Fruit fly (Drosophila melanogaster) whole organism, embryonic: ENCODE results near the gene Decay.
A peak's percentile ranks its signal among the peaks of the same experiment; 100 is the strongest.

ENCODE experiments used
- BEAF-32 ChIP-seq: fragments of 200-800 bp; sonication (Bioruptor generic); optimal IDR thresholded peaks from 3 replicates; lab custom pipeline; 2017; ENCODE audit warnings: missing biosample characterization, missing genetic modification characterization, mild to moderate bottlenecking, moderate library complexity, missing genetic modification reagents
- CG15073 ChIP-seq: fragments of 200-800 bp; sonication (Bioruptor generic); optimal IDR thresholded peaks from 2 replicates; lab custom pipeline; 2016; ENCODE audit warnings: missing biosample characterization, missing genetic modification characterization
- CG15601 ChIP-seq: fragments of 200-800 bp; sonication (Bioruptor generic); optimal IDR thresholded peaks from 3 replicates; lab custom pipeline; 2019; ENCODE audit warnings: missing biosample characterization, mild to moderate bottlenecking, missing genetic modification characterization, moderate library complexity
- CG18011 ChIP-seq: fragments of 200-800 bp; sonication (Bioruptor generic); optimal IDR thresholded peaks from 2 replicates; lab custom pipeline; 2017; ENCODE audit warnings: missing biosample characterization, missing genetic modification characterization, mild to moderate bottlenecking, moderate library complexity, missing genotype
- CG2129 ChIP-seq: fragments of 200-800 bp; sonication (Bioruptor generic); IDR thresholded peaks from 2 replicates; pipeline ENCODE4 v1.3.6; 2022; ENCODE audit warnings: missing biosample characterization, missing genetic modification characterization; ENCODE audit not compliant: partially characterized antibody
- CG33213 ChIP-seq: fragments of 200-800 bp; sonication (Bioruptor generic); optimal IDR thresholded peaks from 3 replicates; lab custom pipeline; 2016; ENCODE audit warnings: missing biosample characterization, missing genetic modification characterization
- CG34422 ChIP-seq: fragments of 200-800 bp; sonication (Bioruptor generic); IDR thresholded peaks from 3 replicates; pipeline ENCODE4 v1.3.6; 2022; ENCODE audit warnings: missing biosample characterization, missing genetic modification characterization
- CG4730 ChIP-seq: fragments of 200-800 bp; sonication (Bioruptor generic); IDR thresholded peaks from 2 replicates; pipeline ENCODE4 v1.3.6; 2022; ENCODE audit warnings: missing biosample characterization, missing genetic modification characterization
- CG7928 ChIP-seq: fragments of 200-800 bp; sonication (Bioruptor generic); optimal IDR thresholded peaks from 2 replicates; lab custom pipeline; 2017; ENCODE audit warnings: missing biosample characterization, mild to moderate bottlenecking, missing genetic modification characterization
- CG8281 ChIP-seq: fragments of 200-800 bp; sonication (Bioruptor generic); optimal IDR thresholded peaks from 2 replicates; lab custom pipeline; 2018; ENCODE audit warnings: missing biosample characterization, mild to moderate bottlenecking, missing genetic modification characterization, moderate library complexity
- CG8359 ChIP-seq: fragments of 200-800 bp; sonication (Bioruptor generic); optimal IDR thresholded peaks from 2 replicates; lab custom pipeline; 2017; ENCODE audit warnings: missing biosample characterization, mild to moderate bottlenecking, missing genetic modification characterization, borderline replicate concordance
- Fer3 ChIP-seq: fragments of 200-800 bp; sonication (Bioruptor generic); optimal IDR thresholded peaks from 2 replicates; lab custom pipeline; 2018; ENCODE audit warnings: missing biosample characterization, mild to moderate bottlenecking, missing genetic modification characterization, moderate library complexity
- H2.0 ChIP-seq: fragments of 200-800 bp; sonication (Bioruptor generic); IDR thresholded peaks from 2 replicates; pipeline ENCODE4 v1.3.6; 2022; ENCODE audit warnings: missing biosample characterization, missing genetic modification characterization
- HLH3B ChIP-seq: fragments of 200-800 bp; sonication (Bioruptor generic); IDR thresholded peaks from 2 replicates; pipeline ENCODE4 v1.3.6; 2022; ENCODE audit warnings: missing biosample characterization, missing genetic modification characterization
- Hand ChIP-seq: fragments of 200-800 bp; sonication (Bioruptor generic); optimal IDR thresholded peaks from 2 replicates; lab custom pipeline; 2017; ENCODE audit warnings: mild to moderate bottlenecking, missing biosample characterization, missing genetic modification reagents, missing genetic modification characterization
- Hr3 ChIP-seq: fragments of 200-800 bp; sonication (Bioruptor generic); optimal IDR thresholded peaks from 3 replicates; lab custom pipeline; 2016; ENCODE audit warnings: missing biosample characterization, missing genetic modification characterization
- Jarid2 ChIP-seq: fragments of 200-800 bp; sonication (Bioruptor generic); optimal IDR thresholded peaks from 3 replicates; lab custom pipeline; 2017; ENCODE audit warnings: mild to moderate bottlenecking, missing biosample characterization, missing genetic modification reagents, missing genetic modification characterization
- Oli ChIP-seq: fragments of 200-800 bp; sonication (Bioruptor generic); optimal IDR thresholded peaks from 2 replicates; lab custom pipeline; 2018; ENCODE audit warnings: missing biosample characterization, mild to moderate bottlenecking, missing genetic modification characterization, moderate library complexity
- Opbp ChIP-seq: fragments of 200-800 bp; sonication (Bioruptor generic); IDR thresholded peaks from 3 replicates; pipeline ENCODE4 v1.3.6; 2022; ENCODE audit warnings: missing biosample characterization, missing genetic modification characterization; ENCODE audit not compliant: partially characterized antibody
- Poxn ChIP-seq: fragments of 200-800 bp; sonication (Bioruptor generic); IDR thresholded peaks from 2 replicates; pipeline ENCODE4 v1.3.6; 2022; ENCODE audit warnings: missing biosample characterization, missing genetic modification characterization
- Six4 ChIP-seq: fragments of 200-800 bp; sonication (Bioruptor generic); optimal IDR thresholded peaks from 2 replicates; lab custom pipeline; 2016; ENCODE audit warnings: missing biosample characterization, missing genetic modification characterization
- YL-1 ChIP-seq: fragments of 200-800 bp; sonication (Bioruptor generic); optimal IDR thresholded peaks from 3 replicates; lab custom pipeline; 2017; ENCODE audit warnings: missing biosample characterization, mild to moderate bottlenecking, missing genetic modification characterization
- abd-A ChIP-seq: fragments of 200-800 bp; sonication (Bioruptor generic); optimal IDR thresholded peaks from 3 replicates; lab custom pipeline; 2019; ENCODE audit warnings: missing biosample characterization, mild to moderate bottlenecking, missing genetic modification characterization, moderate library complexity
- ac ChIP-seq: fragments of 200-800 bp; sonication (Bioruptor generic); optimal IDR thresholded peaks from 3 replicates; lab custom pipeline; 2017; ENCODE audit warnings: missing biosample characterization, mild to moderate bottlenecking, missing genetic modification characterization
- cg ChIP-seq: fragments of 200-800 bp; sonication (Bioruptor generic); optimal IDR thresholded peaks from 3 replicates; lab custom pipeline; 2019; ENCODE audit warnings: missing biosample characterization, mild to moderate bottlenecking, missing genetic modification characterization, moderate library complexity
- en ChIP-seq: fragments of 200-800 bp; sonication (Bioruptor generic); optimal IDR thresholded peaks from 2 replicates; lab custom pipeline; 2016; ENCODE audit warnings: missing biosample characterization, missing genetic modification characterization
- fru ChIP-seq: fragments of >200 bp; optimal IDR thresholded peaks from 2 replicates; lab custom pipeline; 2017
- fu2 ChIP-seq: fragments of 200-800 bp; sonication (Bioruptor generic); optimal IDR thresholded peaks from 2 replicates; lab custom pipeline; 2016; ENCODE audit warnings: missing biosample characterization, missing genetic modification characterization
- grau ChIP-seq: fragments of 200-800 bp; optimal IDR thresholded peaks from 3 replicates; lab custom pipeline; 2019; ENCODE audit warnings: missing biosample characterization, mild to moderate bottlenecking, missing genetic modification characterization, moderate library complexity
- h ChIP-seq: fragments of >200 bp; optimal IDR thresholded peaks from 2 replicates; lab custom pipeline; 2017
- kah ChIP-seq: fragments of 200-800 bp; sonication (Bioruptor generic); optimal IDR thresholded peaks from 2 replicates; lab custom pipeline; 2018; ENCODE audit warnings: missing biosample characterization, mild to moderate bottlenecking, missing genetic modification characterization
- mirr ChIP-seq: fragments of 200-800 bp; sonication (Bioruptor generic); optimal IDR thresholded peaks from 3 replicates; lab custom pipeline; 2018; ENCODE audit warnings: missing biosample characterization, mild to moderate bottlenecking, missing genetic modification characterization
- nmo ChIP-seq: fragments of 200-800 bp; sonication (Bioruptor generic); optimal IDR thresholded peaks from 2 replicates; lab custom pipeline; 2018; ENCODE audit warnings: missing biosample characterization, mild to moderate bottlenecking, missing genetic modification characterization, moderate library complexity
- scrt ChIP-seq: fragments of 200-800 bp; sonication (Bioruptor generic); optimal IDR thresholded peaks from 2 replicates; lab custom pipeline; 2018; ENCODE audit warnings: missing biosample characterization, mild to moderate bottlenecking, missing genetic modification characterization, moderate library complexity
- sens ChIP-seq: fragments of 200-800 bp; sonication (Bioruptor generic); peaks from one replicate; lab custom pipeline; 2016; ENCODE audit warnings: missing biosample characterization, missing genetic modification characterization
- tll ChIP-seq, 2 experiments: fragments of 200-800 bp in 1 of 2; fragments of >200 bp in 1 of 2; sonication (Bioruptor generic) in 1 of 2; optimal IDR thresholded peaks; 2 replicates each; lab custom pipeline; 2017 to 2019; ENCODE audit warnings: missing biosample characterization in 2 of 2, missing genetic modification characterization in 2 of 2, mild to moderate bottlenecking in 1 of 2, moderate library complexity in 1 of 2
- wek ChIP-seq: fragments of 200-800 bp; sonication (Bioruptor generic); optimal IDR thresholded peaks from 3 replicates; lab custom pipeline; 2018; ENCODE audit warnings: missing biosample characterization, mild to moderate bottlenecking, missing genetic modification characterization, moderate library complexity
- zen ChIP-seq: fragments of 200-800 bp; sonication (Bioruptor generic); optimal IDR thresholded peaks from 3 replicates; lab custom pipeline; 2018; ENCODE audit warnings: missing biosample characterization, mild to moderate bottlenecking, missing genetic modification characterization, moderate library complexity

Gene Decay

DNA sequence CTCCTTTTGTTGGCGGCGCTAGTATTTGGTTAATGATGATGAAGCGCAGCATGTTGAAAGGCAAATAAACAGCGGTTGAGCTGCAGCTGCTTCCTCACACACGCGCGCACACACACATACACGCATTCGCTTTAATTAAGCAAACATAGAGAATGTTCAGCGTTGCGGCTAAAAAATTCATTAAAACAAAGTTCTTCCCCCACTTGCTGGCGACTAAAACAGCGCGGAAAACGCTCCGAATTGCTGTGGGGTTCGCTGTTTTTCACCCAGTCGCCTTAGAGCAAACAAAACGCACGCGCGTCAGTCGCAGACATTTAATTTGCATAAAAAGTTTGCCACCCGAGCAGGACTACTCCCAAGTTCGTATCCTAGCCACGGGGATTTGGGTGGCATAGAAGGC, 36.5 kb upstream of the Decay start:
- TF ChIP-seq HLH3B (GFP tag; lab: Robert Waterston, UW) (no peak), sens (GFP tag; lab: Kevin White, UChicago) (peak; percentile 13), Hand (GFP tag; lab: Kevin White, UChicago) (no peak), H2.0 (GFP tag; lab: Robert Waterston, UW) (no peak), Hr3 (GFP tag; lab: Kevin White, UChicago) (no peak), CG15073 (GFP tag; lab: Kevin White, UChicago) (no peak), CG8359 (peak; percentile 95)

dm6 chr3R:16533749-16534304, 33.0 kb upstream of the Decay start:
- TF ChIP-seq CG7928 (no peak), fru (peak; percentile 30), zen (tag; lab: Kevin White, UChicago) (peak; percentile 89), tll (GFP tag; optimal IDR thresholded peaks at IDR 0.05; lab: Kevin White, UChicago) (peak in 1 of 2 experiments; percentile 61), CG33213 (GFP tag; lab: Kevin White, UChicago) (no peak), Fer3 (tag; lab: Kevin White, UChicago) (no peak), CG8281 (tag; lab: Kevin White, UChicago) (peak; percentile 99)

DNA sequence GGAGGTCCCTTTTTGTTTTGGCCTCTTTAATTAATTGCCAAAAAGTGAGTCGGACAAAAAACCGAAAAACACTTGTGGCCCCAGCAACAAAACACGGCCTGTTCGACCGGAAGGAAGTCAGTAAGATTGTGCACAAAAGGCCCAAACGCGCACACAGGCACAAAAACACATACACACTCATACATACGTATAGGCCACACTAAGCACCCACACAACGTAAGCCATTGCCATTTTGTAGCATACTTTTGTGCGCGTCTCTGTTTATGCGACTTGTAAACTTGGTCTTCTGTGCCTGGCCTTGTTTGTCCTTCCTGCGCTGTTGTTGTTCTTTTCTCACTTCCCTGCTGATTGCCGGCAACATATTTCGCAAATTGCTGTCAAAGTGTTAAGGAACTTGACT, 29.6 kb upstream of the Decay start:
- TF ChIP-seq mirr (GFP tag; lab: Kevin White, UChicago) (peak; percentile 4), zen (tag; lab: Kevin White, UChicago) (peak; percentile 63), abd-A (tag; lab: Kevin White, UChicago) (peak; percentile 34), CG15601 (tag; lab: Kevin White, UChicago) (no peak), CG2129 (GFP tag; lab: Robert Waterston, UW) (no peak), Oli (tag; lab: Kevin White, UChicago) (no peak), YL-1 (GFP tag; lab: Kevin White, UChicago) (no peak), nmo (GFP tag; lab: Kevin White, UChicago) (no peak), h (lab: Kevin White, UChicago) (no peak), CG34422 (GFP tag; lab: Robert Waterston, UW) (no peak), fu2 (no peak), scrt (GFP tag; lab: Kevin White, UChicago) (peak; percentile 20), Opbp (GFP tag; lab: Robert Waterston, UW) (no peak), wek (GFP tag; lab: Kevin White, UChicago) (no peak), cg (peak; percentile 57), ac (GFP tag; lab: Kevin White, UChicago) (no peak), CG18011 (GFP tag; lab: Kevin White, UChicago) (no peak), CG8359 (peak; percentile 0), en (GFP tag; lab: Kevin White, UChicago) (no peak), Jarid2 (GFP tag; lab: Kevin White, UChicago) (no peak), BEAF-32 (no peak), kah (GFP tag; lab: Kevin White, UChicago) (no peak), Six4 (GFP tag; lab: Kevin White, UChicago) (no peak), grau (no peak), Poxn (GFP tag; lab: Robert Waterston, UW) (no peak), CG4730 (GFP tag; lab: Robert Waterston, UW) (no peak)
